Fruit fly (Drosophila melanogaster) whole organism: ENCODE data around the gene CG7573.

Experiments
- CG8478 ChIP-seq: fragments of >200 bp; optimal IDR thresholded peaks from 2 replicates; lab custom pipeline; 2018; ENCODE audit warnings: inconsistent platforms
- Dll ChIP-seq: fragments of >200 bp; optimal IDR thresholded peaks from 2 replicates; lab custom pipeline; 2017
- EcR ChIP-seq, 2 experiments: fragments of >200 bp; optimal IDR thresholded peaks; 2 replicates each; lab custom pipeline; 2017; ENCODE audit warnings: missing biosample characterization in 2 of 2, missing genetic modification characterization in 2 of 2, missing genetic modification reagents in 2 of 2
- pan ChIP-seq: fragments of >200 bp; optimal IDR thresholded peaks from 2 replicates; lab custom pipeline; 2017
- psq ChIP-seq: fragments of >200 bp; optimal IDR thresholded peaks from 2 replicates; lab custom pipeline; 2017
- usp ChIP-seq: fragments of >200 bp; optimal IDR thresholded peaks from 2 replicates; lab custom pipeline; 2017; ENCODE audit warnings: missing biosample characterization, missing genetic modification characterization, mixed read lengths

DNA sequence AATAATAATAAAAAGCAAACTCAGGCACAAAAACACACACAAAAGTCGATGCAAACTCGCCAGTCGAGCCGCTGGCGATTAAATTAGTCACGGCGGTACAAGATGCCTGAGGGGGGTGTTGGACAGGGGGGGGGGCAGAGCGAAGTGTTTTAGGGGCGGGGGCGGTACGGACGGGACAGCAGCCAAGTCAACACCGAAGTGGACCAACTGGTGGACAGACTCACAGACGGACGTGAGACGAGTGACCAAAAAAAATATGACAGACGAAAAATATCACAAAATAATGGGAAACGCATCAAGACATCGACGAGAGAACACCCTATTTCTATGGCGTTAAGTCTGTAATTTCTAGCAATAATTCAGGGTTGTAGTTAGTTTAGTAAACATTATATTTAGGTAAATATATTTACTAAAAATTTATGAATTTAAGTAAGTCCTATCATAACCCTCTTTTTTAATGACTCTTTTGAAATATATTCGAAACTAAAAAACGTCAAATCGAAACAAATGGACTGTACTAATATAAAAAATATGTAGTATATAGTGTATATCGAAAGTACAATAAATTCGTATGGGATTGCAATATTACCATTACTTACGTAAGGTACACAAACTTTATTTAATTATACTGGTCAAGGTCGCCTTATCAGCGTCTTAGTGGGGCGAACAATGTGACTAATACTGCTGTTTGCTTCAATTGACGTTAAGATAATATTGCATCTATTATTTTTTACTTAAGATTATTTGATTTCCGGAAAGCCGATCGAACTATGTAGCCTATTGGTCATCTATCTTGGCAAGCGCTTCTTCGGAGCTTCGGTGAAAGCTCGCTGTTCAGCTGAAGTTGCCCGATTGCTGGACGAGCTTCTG is 20.0 kb upstream of the CG7573 start:
- TF ChIP-seq CG8478 (lab: Kevin White, UChicago): no peak
- no peak for TF ChIP-seq psq
- TF ChIP-seq EcR (GFP tag; optimal IDR thresholded peaks at IDR 0.05; lab: Kevin White, UChicago): no peak
- TF ChIP-seq pan: no peak
- TF ChIP-seq usp (GFP tag; lab: Kevin White, UChicago): no peak
- TF ChIP-seq Dll: no peak
